Fruit fly (Drosophila melanogaster): ENCODE results near the gene CG31752.
A peak's percentile ranks its signal among the peaks of the same experiment; 100 is the strongest.

Gene CG31752

DNA sequence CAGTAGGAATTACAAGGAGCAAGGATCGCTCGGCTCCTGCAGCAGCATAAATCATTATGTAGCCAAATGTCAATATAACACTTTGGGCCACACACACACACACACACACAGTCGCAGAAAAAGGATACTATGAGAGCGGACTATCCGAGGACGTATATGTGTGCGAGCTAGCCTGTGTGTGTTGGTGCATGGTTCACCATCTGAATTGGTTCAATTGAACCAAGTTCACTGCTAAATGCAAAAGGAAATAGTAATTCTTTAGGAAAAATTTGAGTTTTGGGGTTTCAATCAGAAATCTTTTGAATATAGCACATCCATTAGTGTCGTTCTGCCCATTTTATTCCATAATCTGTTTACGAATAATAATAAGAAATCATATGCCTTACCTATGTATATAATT lies 5.1 kb upstream of the CG31752 start:
- TF ChIP-seq acj6 (GFP tag; optimal IDR thresholded peaks at IDR 0.05): no peak
- TF ChIP-seq ss (GFP tag; optimal IDR thresholded peaks at IDR 0.05): no peak
- no peak for TF ChIP-seq fkh (GFP tag; optimal IDR thresholded peaks at IDR 0.05)
- no peak for TF ChIP-seq Met (GFP tag; optimal IDR thresholded peaks at IDR 0.05)
- no peak for TF ChIP-seq CG6808 (GFP tag; optimal IDR thresholded peaks at IDR 0.05)
- no peak for TF ChIP-seq OdsH (GFP tag; optimal IDR thresholded peaks at IDR 0.05)
- TF ChIP-seq achi (GFP tag; optimal IDR thresholded peaks at IDR 0.05): no peak
- TF ChIP-seq CG31627 (GFP tag; optimal IDR thresholded peaks at IDR 0.05): no peak
- TF ChIP-seq Eip78C (GFP tag): no peak
- TF ChIP-seq CG3919 (GFP tag; optimal IDR thresholded peaks at IDR 0.05): no peak
- no peak for TF ChIP-seq dac (GFP tag; optimal IDR thresholded peaks at IDR 0.05)
- no peak for TF ChIP-seq fd59A (GFP tag; optimal IDR thresholded peaks at IDR 0.05)
- TF ChIP-seq CG16779 (tag; optimal IDR thresholded peaks at IDR 0.05): no peak
- no peak for TF ChIP-seq Ets21C (GFP tag; optimal IDR thresholded peaks at IDR 0.05)
- no peak for TF ChIP-seq Hr39 (GFP tag; optimal IDR thresholded peaks at IDR 0.05)

- no peak for TF ChIP-seq CG6276 (GFP tag; optimal IDR thresholded peaks at IDR 0.05)
- TF ChIP-seq CG7368 (GFP tag; optimal IDR thresholded peaks at IDR 0.05): peak; percentile 23
- peak in 1 of 2 experiments; percentile 13 for TF ChIP-seq ss (GFP tag; optimal IDR thresholded peaks at IDR 0.05)
- TF ChIP-seq Eip78C (GFP tag): peak; percentile 33
- peak; percentile 79 for TF ChIP-seq svp (GFP tag)
- TF ChIP-seq CG8319 (GFP tag; optimal IDR thresholded peaks at IDR 0.05): no peak
- no peak for TF ChIP-seq achi (GFP tag; optimal IDR thresholded peaks at IDR 0.05)
- TF ChIP-seq CG10669 (GFP tag; optimal IDR thresholded peaks at IDR 0.05): no peak
- peak; percentile 15; the same call in 1 of the 3 replicates for TF ChIP-seq CG6163 (GFP tag; IDR thresholded peaks at IDR 0.05)
- no peak for TF ChIP-seq Hr38 (GFP tag; optimal IDR thresholded peaks at IDR 0.05)
- TF ChIP-seq dac (GFP tag; optimal IDR thresholded peaks at IDR 0.05): no peak
- no peak for TF ChIP-seq Sox15 (GFP tag; optimal IDR thresholded peaks at IDR 0.05)
- TF ChIP-seq net (GFP tag; optimal IDR thresholded peaks at IDR 0.05): no peak
- TF ChIP-seq CG15336 (GFP tag; IDR thresholded peaks at IDR 0.05): no peak
- TF ChIP-seq Gug (GFP tag; IDR thresholded peaks at IDR 0.05): no peak
Measured at dm6 chr2L:18844917-18845509, 3.9 kb upstream of the CG31752 start, which contains the start of gene CG17321. TSS of gene CG17321 (plus strand) at chr2L:18845184.

- no peak for TF ChIP-seq CG6163 (GFP tag; IDR thresholded peaks at IDR 0.05)
- no peak for TF ChIP-seq fd59A (GFP tag; optimal IDR thresholded peaks at IDR 0.05)
- TF ChIP-seq CG6276 (GFP tag; optimal IDR thresholded peaks at IDR 0.05): no peak
- TF ChIP-seq svp (GFP tag): no peak
- TF ChIP-seq Ets21C (GFP tag; optimal IDR thresholded peaks at IDR 0.05): no peak
- no peak for TF ChIP-seq cyc (GFP tag; optimal IDR thresholded peaks at IDR 0.05)
- no peak for TF ChIP-seq OdsH (GFP tag; optimal IDR thresholded peaks at IDR 0.05)
- no peak for TF ChIP-seq CG9139 (GFP tag; optimal IDR thresholded peaks at IDR 0.05)
Measured at dm6 chr2L:18844479-18844878, 3.4 kb upstream of the CG31752 start, which contains the start of gene CG33120. TSS of gene CG33120 (minus strand) at chr2L:18844579.

DNA sequence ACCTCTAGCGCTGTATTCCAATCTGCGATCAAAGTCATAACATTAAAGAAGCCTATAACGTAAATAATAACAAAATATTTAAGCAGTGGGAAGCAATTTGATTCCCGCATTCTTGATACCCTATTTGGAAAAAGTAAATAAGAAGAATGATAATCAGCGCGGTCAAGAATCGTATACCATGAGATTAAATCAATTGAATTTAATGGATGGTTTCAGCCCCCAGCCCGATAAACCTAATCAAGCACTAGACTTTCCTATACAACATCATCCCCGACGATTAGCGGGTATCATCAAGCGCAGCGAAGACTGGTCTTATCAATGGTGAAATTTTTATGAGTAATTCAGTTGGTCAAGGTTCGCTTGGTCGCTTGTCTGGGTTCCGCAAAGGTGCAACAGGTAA lies 2.5 kb upstream of the CG31752 start:
- TF ChIP-seq fd59A (GFP tag; optimal IDR thresholded peaks at IDR 0.05): no peak
- peak; percentile 38 for TF ChIP-seq CG31627 (GFP tag; optimal IDR thresholded peaks at IDR 0.05)
- no peak for TF ChIP-seq dac (GFP tag; optimal IDR thresholded peaks at IDR 0.05)
- TF ChIP-seq Eip75B (GFP tag; optimal IDR thresholded peaks at IDR 0.05): no peak
- peak; percentile 48 for TF ChIP-seq lz (GFP tag; optimal IDR thresholded peaks at IDR 0.05)
- TF ChIP-seq Eip93F (GFP tag; optimal IDR thresholded peaks at IDR 0.05): no peak
- TF ChIP-seq fd85E (GFP tag; optimal IDR thresholded peaks at IDR 0.05): no peak
- TF ChIP-seq vri (GFP tag; optimal IDR thresholded peaks at IDR 0.05): peak; percentile 64
- TF ChIP-seq Hr39 (GFP tag; optimal IDR thresholded peaks at IDR 0.05): peak; percentile 52
- peak; percentile 41 for TF ChIP-seq Met (GFP tag; optimal IDR thresholded peaks at IDR 0.05)
- TF ChIP-seq Sox102F (GFP tag; optimal IDR thresholded peaks at IDR 0.05): peak; percentile 35
- TF ChIP-seq esn (GFP tag; optimal IDR thresholded peaks at IDR 0.05): peak; percentile 62

All from whole organism, prepupa.